Fruit fly (Drosophila melanogaster) S2 (cell line): ENCODE measurements around the gene CG4496.

ENCODE experiments used
- CG8478 ChIP-seq: fragments of >200 bp; optimal IDR thresholded peaks from 2 replicates; lab custom pipeline; 2018
- CTCF ChIP-seq, 2 experiments: fragments of >200 bp; optimal IDR thresholded peaks; 2 replicates each; lab custom pipeline; 2018

- TF ChIP-seq CG8478 (lab: Kevin White, UChicago) (no peak), CTCF (optimal IDR thresholded peaks at IDR 0.05; lab: Kevin White, UChicago) (no peak)
Measured at dm6 chr2L:7152260-7152659, 37.5 kb downstream of the CG4496 start.
